In genomic region chrII:5040631-5041156, ce11 we compare ENCODE assay signal across 7 worm cellular contexts.
TF ChIP-seq lines count a peak whose summit lies in the region.

TSS of gene F33G12.7 (minus strand) at chrII:5040681.

TF ChIP-seq in whole organism, L1 larva, 84 proteins besides CTCF, POLR2A, EP300 and RAD21:
- TF ChIP-seq lin-35 (GFP tag; optimal IDR thresholded peaks at IDR 0.05; lab: Kevin White, UChicago): peak in 1 of 2 experiments; percentile 50
- TF ChIP-seq dpl-1 (GFP tag; optimal IDR thresholded peaks at IDR 0.05; lab: Kevin White, UChicago): peak in 2 of 3 experiments; percentile 16 to 59
- TF ChIP-seq lsy-2 (tag; optimal IDR thresholded peaks at IDR 0.05; lab: Kevin White, UChicago): peak in 1 of 2 experiments; percentile 43
- TF ChIP-seq nhr-85 (tag; lab: Kevin White, UChicago): no peak
- TF ChIP-seq fkh-10 (GFP tag; optimal IDR thresholded peaks at IDR 0.05; lab: Kevin White, UChicago): no peak
- TF ChIP-seq efl-1 (optimal IDR thresholded peaks at IDR 0.05; lab: Kevin White, UChicago): peak in 1 of 2 experiments; percentile 22
- TF ChIP-seq efl-1 (GFP tag; optimal IDR thresholded peaks at IDR 0.05 in 1 of 2; lab: Kevin White, UChicago): peak; percentile 46 to 84
TF ChIP-seq in whole organism, L1 larva: peak in this region for 4.

TF ChIP-seq in whole organism, L2 larva, 48 proteins besides CTCF, POLR2A, EP300 and RAD21:
- TF ChIP-seq ceh-82 (tag; optimal IDR thresholded peaks at IDR 0.05; lab: Kevin White, UChicago) (no peak), fos-1 (tag; optimal IDR thresholded peaks at IDR 0.05; lab: Kevin White, UChicago) (no peak), C34F6.9 (tag; optimal IDR thresholded peaks at IDR 0.05; lab: Kevin White, UChicago) (peak; percentile 5), sem-4 (tag; optimal IDR thresholded peaks at IDR 0.05; lab: Kevin White, UChicago) (no peak), unc-55 (GFP tag; optimal IDR thresholded peaks at IDR 0.05; lab: Kevin White, UChicago) (peak; percentile 15), nhr-21 (tag; optimal IDR thresholded peaks at IDR 0.05; lab: Kevin White, UChicago) (no peak), peb-1 (tag; optimal IDR thresholded peaks at IDR 0.05; lab: Kevin White, UChicago) (no peak), lsy-2 (tag; optimal IDR thresholded peaks at IDR 0.05; lab: Kevin White, UChicago) (peak in 1 of 2 experiments; percentile 7)

TF ChIP-seq in whole organism, L3 larva, 47 proteins besides CTCF, POLR2A, EP300 and RAD21:
- TF ChIP-seq fkh-10 (GFP tag; optimal IDR thresholded peaks at IDR 0.05; lab: Kevin White, UChicago) (no peak), pqm-1 (tag; optimal IDR thresholded peaks at IDR 0.05; lab: Kevin White, UChicago) (no peak), ceh-9 (tag; optimal IDR thresholded peaks at IDR 0.05; lab: Kevin White, UChicago) (no peak), pha-4 (tag; optimal IDR thresholded peaks at IDR 0.05; lab: Kevin White, UChicago) (peak; percentile 5)
TF ChIP-seq in whole organism, L3 larva: peak in this region for 1.

TF ChIP-seq in whole organism, L4 larva, 104 proteins besides CTCF, POLR2A, EP300 and RAD21:
- TF ChIP-seq dve-1 (tag; optimal IDR thresholded peaks at IDR 0.05; lab: Kevin White, UChicago; ENCODE audit: insufficient read depth): no peak
- peak in 1 of 2 experiments; percentile 33 for TF ChIP-seq lsy-2 (tag; optimal IDR thresholded peaks at IDR 0.05; lab: Kevin White, UChicago)
- TF ChIP-seq lin-38 (GFP tag; IDR thresholded peaks at IDR 0.05; lab: Robert Waterston, UW): peak; percentile 31; the same call in 1 of the 2 replicates
- no peak for TF ChIP-seq ceh-44 (GFP tag; IDR thresholded peaks at IDR 0.05; lab: Robert Waterston, UW)
TF ChIP-seq in whole organism, L4 larva: peak in this region for 2.

TF ChIP-seq in whole organism, late embryonic, 69 proteins besides CTCF, POLR2A, EP300 and RAD21:
- no peak for TF ChIP-seq sox-2 (GFP tag; IDR thresholded peaks at IDR 0.05; lab: Robert Waterston, UW)
- peak; percentile 62 for TF ChIP-seq elt-2 (tag; optimal IDR thresholded peaks at IDR 0.05; lab: Kevin White, UChicago)

TF ChIP-seq in whole organism, mixed stage, embryonic, 35 proteins besides CTCF, POLR2A, EP300 and RAD21:
- TF ChIP-seq ham-2 (GFP tag; optimal IDR thresholded peaks at IDR 0.05; lab: Kevin White, UChicago): no peak
- TF ChIP-seq lsy-2 (tag; optimal IDR thresholded peaks at IDR 0.05; lab: Kevin White, UChicago): peak; percentile 29

TF ChIP-seq in whole organism, young adult, 124 proteins besides CTCF, POLR2A, EP300 and RAD21:
- TF ChIP-seq ztf-18 (tag; optimal IDR thresholded peaks at IDR 0.05; lab: Kevin White, UChicago) (no peak), nfya-1 (tag; optimal IDR thresholded peaks at IDR 0.05; lab: Kevin White, UChicago; ENCODE audit: borderline replicate concordance, insufficient read depth) (no peak), bed-1 (GFP tag; IDR thresholded peaks at IDR 0.05; lab: Robert Waterston, UW) (no peak), snpc-1.1 (tag; optimal IDR thresholded peaks at IDR 0.05; lab: Kevin White, UChicago; ENCODE audit: insufficient read depth) (no peak), dpff-1 (tag; optimal IDR thresholded peaks at IDR 0.05; lab: Kevin White, UChicago) (no peak), nhr-179 (tag; optimal IDR thresholded peaks at IDR 0.05; lab: Kevin White, UChicago) (no peak), lsl-1 (GFP tag; optimal IDR thresholded peaks at IDR 0.05; lab: Kevin White, UChicago) (peak; percentile 16)
